Fruit fly (Drosophila melanogaster) whole organism, embryonic: Measurements from ENCODE around the gene EndoGI.

Experiments used
- C15 ChIP-seq: fragments of 200-800 bp; sonication (Bioruptor generic); IDR thresholded peaks from 3 replicates; pipeline ENCODE4 v1.3.6; 2022; ENCODE audit warnings: missing biosample characterization, missing genetic modification characterization
- CG10209 ChIP-seq: fragments of 200-800 bp; sonication (Bioruptor generic); optimal IDR thresholded peaks from 3 replicates; lab custom pipeline; 2017; ENCODE audit warnings: missing biosample characterization, mild to moderate bottlenecking, missing genetic modification characterization, missing genetic modification reagents
- CG10543 ChIP-seq: fragments of 200-800 bp; sonication (Bioruptor generic); optimal IDR thresholded peaks from 3 replicates; lab custom pipeline; 2017; ENCODE audit warnings: missing biosample characterization, mild to moderate bottlenecking, missing genetic modification characterization, moderate library complexity
- CG11085 ChIP-seq: fragments of 200-800 bp; sonication (Bioruptor generic); IDR thresholded peaks from 2 replicates; pipeline ENCODE4 v1.3.6; 2022; ENCODE audit warnings: missing biosample characterization, missing genetic modification characterization
- CG11723 ChIP-seq: fragments of 200-800 bp; sonication (Bioruptor generic); optimal IDR thresholded peaks from 2 replicates; lab custom pipeline; 2017; ENCODE audit warnings: missing biosample characterization, mild to moderate bottlenecking, missing genetic modification characterization
- CG12236 ChIP-seq: fragments of 200-800 bp; sonication (Bioruptor generic); optimal IDR thresholded peaks from 2 replicates; lab custom pipeline; 2016; ENCODE audit warnings: missing biosample characterization, missing genetic modification characterization
- CG13123 ChIP-seq: fragments of 200-800 bp; sonication (Bioruptor generic); optimal IDR thresholded peaks from 2 replicates; lab custom pipeline; 2016; ENCODE audit warnings: missing biosample characterization, missing genetic modification characterization
- CG14050 ChIP-seq: fragments of 200-800 bp; sonication (Bioruptor generic); IDR thresholded peaks from 3 replicates; pipeline ENCODE4 v1.3.6; 2022; ENCODE audit warnings: missing biosample characterization, missing genetic modification characterization
- CG15479 ChIP-seq: fragments of 200-800 bp; sonication (Bioruptor generic); optimal IDR thresholded peaks from 3 replicates; lab custom pipeline; 2019; ENCODE audit warnings: missing biosample characterization, mild to moderate bottlenecking, missing genetic modification characterization, moderate library complexity
- CG1602 ChIP-seq: fragments of 200-800 bp; sonication (Bioruptor generic); optimal IDR thresholded peaks from 3 replicates; lab custom pipeline; 2016; ENCODE audit warnings: missing biosample characterization, missing genetic modification characterization
- CG17328 ChIP-seq: fragments of 200-800 bp; sonication (Bioruptor generic); IDR thresholded peaks from 2 replicates; pipeline ENCODE4 v1.3.6; 2022; ENCODE audit warnings: missing biosample characterization, missing genetic modification characterization
- CG17385 ChIP-seq: fragments of 200-800 bp; sonication (Bioruptor generic); optimal IDR thresholded peaks from 3 replicates; lab custom pipeline; 2018; ENCODE audit warnings: missing biosample characterization, mild to moderate bottlenecking, missing genetic modification characterization
- CG31224 ChIP-seq: fragments of 200-800 bp; sonication (Bioruptor generic); IDR thresholded peaks from 2 replicates; pipeline ENCODE4 v1.3.6; 2022; ENCODE audit warnings: missing biosample characterization, missing genetic modification characterization
- CG3163 ChIP-seq: fragments of 200-800 bp; sonication (Bioruptor generic); optimal IDR thresholded peaks from 3 replicates; lab custom pipeline; 2016; ENCODE audit warnings: missing biosample characterization, missing genetic modification characterization
- CG3407 ChIP-seq: fragments of 200-800 bp; sonication (Bioruptor generic); optimal IDR thresholded peaks from 2 replicates; lab custom pipeline; 2018; ENCODE audit warnings: missing biosample characterization, mild to moderate bottlenecking, missing genetic modification characterization
- CG3838 ChIP-seq: fragments of 200-800 bp; sonication (Bioruptor generic); optimal IDR thresholded peaks from 3 replicates; lab custom pipeline; 2016; ENCODE audit warnings: missing biosample characterization, missing genetic modification characterization
- CG4282 ChIP-seq: fragments of 200-800 bp; sonication (Bioruptor generic); optimal IDR thresholded peaks from 2 replicates; lab custom pipeline; 2016; ENCODE audit warnings: missing biosample characterization, missing genetic modification characterization
- CG4424 ChIP-seq: fragments of 200-800 bp; sonication (Bioruptor generic); optimal IDR thresholded peaks from 3 replicates; lab custom pipeline; 2016; ENCODE audit warnings: missing biosample characterization, missing genetic modification characterization
- CG7372 ChIP-seq: fragments of 200-800 bp; sonication (Bioruptor generic); IDR thresholded peaks from 2 replicates; pipeline ENCODE4 v1.3.6; 2022; ENCODE audit warnings: missing biosample characterization, missing genetic modification characterization
- CG7839 ChIP-seq: fragments of 200-800 bp; sonication (Bioruptor generic); optimal IDR thresholded peaks from 3 replicates; lab custom pipeline; 2018; ENCODE audit warnings: missing biosample characterization, mild to moderate bottlenecking, missing genetic modification characterization, moderate library complexity
- CG8290 ChIP-seq, 3 experiments: fragments of 200-800 bp; sonication (Bioruptor generic); optimal IDR thresholded peaks; 2 replicates each; lab custom pipeline; 2016 to 2019; ENCODE audit warnings: missing biosample characterization in 3 of 3, missing genetic modification characterization in 3 of 3, mild to moderate bottlenecking in 2 of 3, moderate library complexity in 1 of 3
- CG8388 ChIP-seq: fragments of 200-800 bp; sonication (Bioruptor generic); optimal IDR thresholded peaks from 2 replicates; lab custom pipeline; 2019; ENCODE audit warnings: missing biosample characterization, mild to moderate bottlenecking, missing genetic modification characterization, moderate library complexity
- CG8924 ChIP-seq: fragments of 200-800 bp; optimal IDR thresholded peaks from 3 replicates; lab custom pipeline; 2019; ENCODE audit warnings: missing biosample characterization, mild to moderate bottlenecking, missing genetic modification characterization, moderate library complexity
- Camta ChIP-seq: fragments of 200-800 bp; sonication (Bioruptor generic); optimal IDR thresholded peaks from 2 replicates; lab custom pipeline; 2016; ENCODE audit warnings: missing biosample characterization, missing genetic modification characterization
- CoRest ChIP-seq: fragments of 200-800 bp; sonication (Bioruptor generic); optimal IDR thresholded peaks from 3 replicates; lab custom pipeline; 2018; ENCODE audit warnings: missing biosample characterization, mild to moderate bottlenecking, missing genetic modification characterization, moderate library complexity
- D19A ChIP-seq: fragments of 200-800 bp; optimal IDR thresholded peaks from 3 replicates; lab custom pipeline; 2019; ENCODE audit warnings: missing biosample characterization, mild to moderate bottlenecking, missing genetic modification characterization, moderate library complexity
- Gsc ChIP-seq: fragments of 200-800 bp; sonication (Bioruptor generic); IDR thresholded peaks from 2 replicates; pipeline ENCODE4 v1.3.6; 2022; ENCODE audit warnings: missing biosample characterization, missing genetic modification characterization
- Hand ChIP-seq: fragments of 200-800 bp; sonication (Bioruptor generic); optimal IDR thresholded peaks from 2 replicates; lab custom pipeline; 2017; ENCODE audit warnings: mild to moderate bottlenecking, missing biosample characterization, missing genetic modification reagents, missing genetic modification characterization
- Hmr ChIP-seq: fragments of 200-800 bp; sonication (Bioruptor generic); optimal IDR thresholded peaks from 3 replicates; lab custom pipeline; 2017; ENCODE audit warnings: mild to moderate bottlenecking, missing biosample characterization, missing genetic modification reagents, missing genetic modification characterization
- Nf-YC ChIP-seq: fragments of 200-800 bp; optimal IDR thresholded peaks from 3 replicates; lab custom pipeline; 2019; ENCODE audit warnings: missing biosample characterization, mild to moderate bottlenecking, missing genetic modification characterization, moderate library complexity
- Poxn ChIP-seq: fragments of 200-800 bp; sonication (Bioruptor generic); IDR thresholded peaks from 2 replicates; pipeline ENCODE4 v1.3.6; 2022; ENCODE audit warnings: missing biosample characterization, missing genetic modification characterization
- Scr ChIP-seq: fragments of 200-800 bp; sonication (Bioruptor generic); IDR thresholded peaks from 2 replicates; pipeline ENCODE4 v1.3.6; 2022; ENCODE audit warnings: missing biosample characterization, missing genetic modification characterization; ENCODE audit not compliant: partially characterized antibody
- Six4 ChIP-seq: fragments of 200-800 bp; sonication (Bioruptor generic); optimal IDR thresholded peaks from 2 replicates; lab custom pipeline; 2016; ENCODE audit warnings: missing biosample characterization, missing genetic modification characterization
- caup ChIP-seq: fragments of 200-800 bp; sonication (Bioruptor generic); optimal IDR thresholded peaks from 3 replicates; lab custom pipeline; 2017; ENCODE audit warnings: missing biosample characterization, mild to moderate bottlenecking, missing genetic modification characterization, moderate library complexity; ENCODE audit not compliant: severe bottlenecking
- danr ChIP-seq: fragments of 200-800 bp; sonication (Bioruptor generic); IDR thresholded peaks from 2 replicates; pipeline ENCODE4 v1.3.6; 2022; ENCODE audit warnings: missing biosample characterization, missing genetic modification characterization
- dmrt99B ChIP-seq: fragments of 200-800 bp; sonication (Bioruptor generic); optimal IDR thresholded peaks from 2 replicates; lab custom pipeline; 2018; ENCODE audit warnings: missing biosample characterization, mild to moderate bottlenecking, missing genetic modification characterization, moderate library complexity
- ems ChIP-seq: fragments of 200-800 bp; sonication (Bioruptor generic); optimal IDR thresholded peaks from 3 replicates; lab custom pipeline; 2016; ENCODE audit warnings: missing biosample characterization, missing genetic modification characterization
- gce ChIP-seq: fragments of 200-800 bp; sonication (Bioruptor generic); IDR thresholded peaks from 3 replicates; pipeline ENCODE4 v1.3.6; 2022; ENCODE audit warnings: missing biosample characterization, missing genetic modification characterization
- gro ChIP-seq: fragments of 200-800 bp; sonication (Bioruptor generic); optimal IDR thresholded peaks from 2 replicates; lab custom pipeline; 2016; ENCODE audit warnings: missing biosample characterization, missing genetic modification characterization
- her ChIP-seq: fragments of 200-800 bp; sonication (Bioruptor generic); optimal IDR thresholded peaks from 2 replicates; lab custom pipeline; 2016; ENCODE audit warnings: missing biosample characterization, missing genetic modification characterization
- nmo ChIP-seq: fragments of 200-800 bp; sonication (Bioruptor generic); optimal IDR thresholded peaks from 2 replicates; lab custom pipeline; 2018; ENCODE audit warnings: missing biosample characterization, mild to moderate bottlenecking, missing genetic modification characterization, moderate library complexity
- nom ChIP-seq: fragments of 200-800 bp; sonication (Bioruptor generic); optimal IDR thresholded peaks from 2 replicates; lab custom pipeline; 2017; ENCODE audit warnings: missing biosample characterization, missing genetic modification characterization, mild to moderate bottlenecking, moderate library complexity, missing genetic modification reagents
- org-1 ChIP-seq: fragments of 200-800 bp; sonication (Bioruptor generic); optimal IDR thresholded peaks from 2 replicates; lab custom pipeline; 2017; ENCODE audit warnings: missing biosample characterization, missing genetic modification characterization
- rib ChIP-seq: fragments of 200-800 bp; sonication (Bioruptor generic); IDR thresholded peaks from 2 replicates; pipeline ENCODE4 v1.3.6; 2022; ENCODE audit warnings: missing biosample characterization, missing genetic modification characterization
- slou ChIP-seq: fragments of 200-800 bp; sonication (Bioruptor generic); optimal IDR thresholded peaks from 3 replicates; lab custom pipeline; 2016; ENCODE audit warnings: missing biosample characterization, missing genetic modification characterization
- trem ChIP-seq: fragments of 200-800 bp; optimal IDR thresholded peaks from 3 replicates; lab custom pipeline; 2019; ENCODE audit warnings: missing biosample characterization, mild to moderate bottlenecking, missing genetic modification characterization, moderate library complexity
- vnd ChIP-seq: fragments of 200-800 bp; sonication (Bioruptor generic); IDR thresholded peaks from 3 replicates; pipeline ENCODE4 v1.3.6; 2022; ENCODE audit warnings: missing biosample characterization, missing genetic modification characterization; ENCODE audit not compliant: partially characterized antibody
- zen ChIP-seq: fragments of 200-800 bp; sonication (Bioruptor generic); optimal IDR thresholded peaks from 3 replicates; lab custom pipeline; 2018; ENCODE audit warnings: missing biosample characterization, mild to moderate bottlenecking, missing genetic modification characterization, moderate library complexity
- zfh2 ChIP-seq: fragments of 200-800 bp; sonication (Bioruptor generic); optimal IDR thresholded peaks from 2 replicates; lab custom pipeline; 2016; ENCODE audit warnings: missing biosample characterization, missing genetic modification characterization

Gene EndoGI

dm6 chr2L:16286360-16287005 is 29.0 kb downstream of the EndoGI start (continued):
- peak; percentile 63 for TF ChIP-seq Hand (GFP tag; lab: Kevin White, UChicago)
- TF ChIP-seq CG1602 (GFP tag; lab: Kevin White, UChicago), result peak; percentile 79
- peak; percentile 90 for TF ChIP-seq CG15479 (GFP tag; lab: Kevin White, UChicago)
- TF ChIP-seq org-1 (GFP tag; lab: Kevin White, UChicago), result peak; percentile 74
- peak; percentile 81 for TF ChIP-seq CG8388 (GFP tag; lab: Kevin White, UChicago)
- TF ChIP-seq CG13123 (GFP tag; lab: Kevin White, UChicago), result peak; percentile 73
- TF ChIP-seq zfh2 (GFP tag; lab: Kevin White, UChicago), result peak; percentile 87
- no peak for TF ChIP-seq Scr (GFP tag; lab: Robert Waterston, UW)
- TF ChIP-seq trem (tag; lab: Kevin White, UChicago), result peak; percentile 79
- peak; percentile 88 for TF ChIP-seq CG10209
- TF ChIP-seq CG11723, result peak; percentile 66
- peak; percentile 63 for TF ChIP-seq Six4 (GFP tag; lab: Kevin White, UChicago)
- peak; percentile 48 for TF ChIP-seq CG8290 (GFP tag; optimal IDR thresholded peaks at IDR 0.05; lab: Kevin White, UChicago)
- peak in 1 of 2 experiments; percentile 72 for TF ChIP-seq CG8290 (tag; optimal IDR thresholded peaks at IDR 0.05; lab: Kevin White, UChicago)
- no peak for TF ChIP-seq Poxn (GFP tag; lab: Robert Waterston, UW)
- no peak for TF ChIP-seq vnd (GFP tag; lab: Robert Waterston, UW)
- TF ChIP-seq her, result peak; percentile 74
- peak; percentile 67 for TF ChIP-seq nom (GFP tag; lab: Kevin White, UChicago)
- TF ChIP-seq CG17328 (GFP tag; lab: Robert Waterston, UW), result no peak
- TF ChIP-seq CG7839, result peak; percentile 87
- peak; percentile 69 for TF ChIP-seq gro (GFP tag; lab: Kevin White, UChicago)
- TF ChIP-seq CG3163 (GFP tag; lab: Kevin White, UChicago), result peak; percentile 65
- TF ChIP-seq CG3407 (GFP tag; lab: Kevin White, UChicago), result peak; percentile 70
- TF ChIP-seq CG12236 (GFP tag; lab: Kevin White, UChicago), result peak; percentile 15
- TF ChIP-seq CoRest (tag; lab: Kevin White, UChicago), result peak; percentile 80
- peak; percentile 32 for TF ChIP-seq slou (GFP tag; lab: Kevin White, UChicago)
- TF ChIP-seq nmo (GFP tag; lab: Kevin White, UChicago), result peak; percentile 83
- TF ChIP-seq CG11085 (GFP tag; lab: Robert Waterston, UW), result no peak
- TF ChIP-seq CG3838 (GFP tag; lab: Kevin White, UChicago), result peak; percentile 77
- TF ChIP-seq danr, result no peak
- no peak for TF ChIP-seq CG31224 (GFP tag; lab: Robert Waterston, UW)
- peak; percentile 74 for TF ChIP-seq CG17385
- TF ChIP-seq CG10543 (GFP tag; lab: Kevin White, UChicago), result peak; percentile 71
- peak; percentile 82 for TF ChIP-seq zen (tag; lab: Kevin White, UChicago)
- peak; percentile 87 for TF ChIP-seq CG8924
- peak; percentile 80 for TF ChIP-seq D19A (tag; lab: Kevin White, UChicago)
- TF ChIP-seq CG7372 (GFP tag; lab: Robert Waterston, UW), result no peak
- TF ChIP-seq Camta (GFP tag; lab: Kevin White, UChicago), result peak; percentile 79
- TF ChIP-seq caup (GFP tag; lab: Kevin White, UChicago), result peak; percentile 85
- no peak for TF ChIP-seq gce
- TF ChIP-seq rib (GFP tag; lab: Robert Waterston, UW), result no peak
- no peak for TF ChIP-seq C15 (GFP tag; lab: Robert Waterston, UW)
- peak; percentile 85 for TF ChIP-seq dmrt99B (tag; lab: Kevin White, UChicago)
- TF ChIP-seq CG4424 (GFP tag; lab: Kevin White, UChicago), result peak; percentile 85
- TF ChIP-seq ems (GFP tag; lab: Kevin White, UChicago), result peak; percentile 21
- no peak for TF ChIP-seq Gsc (GFP tag; lab: Robert Waterston, UW)
- TF ChIP-seq Nf-YC (tag; lab: Kevin White, UChicago), result peak; percentile 57
- peak; percentile 86 for TF ChIP-seq Hmr (GFP tag; lab: Kevin White, UChicago)
- no peak for TF ChIP-seq CG14050 (GFP tag; lab: Robert Waterston, UW)
- TF ChIP-seq CG4282, result peak; percentile 58
